Worm (Caenorhabditis elegans) whole organism, mixed stage, embryonic: ENCODE data around the gene flor-1.
"Not testable (repeated sequence)": the region's sequence is repeated elsewhere in the genome, so short reads cannot be mapped to it uniquely, and the experiment has no call there.

Experiments
- lin-13 ChIP-seq: fragments of 150-350 bp; optimal IDR thresholded peaks from 2 replicates; lab custom pipeline; 2014; ENCODE audit warnings: missing biosample characterization, missing genetic modification characterization
- mab-5 ChIP-seq: fragments of 150-350 bp; optimal IDR thresholded peaks from 2 replicates; lab custom pipeline; 2014; ENCODE audit warnings: missing biosample characterization, missing genetic modification characterization

ce11 chrV:15105893-15106598 is 13.4 kb downstream of the flor-1 start, which contains the start of gene C01G10.14:
- TF ChIP-seq mab-5, lin-13 (tag; lab: Kevin White, UChicago): not testable (repeated sequence)
